Worm (Caenorhabditis elegans): ENCODE data around the gene ZK1098.9.

ZK1098.9 gene

ce11 chrIII:9570869-9571268, 26.6 kb downstream of the ZK1098.9 start:
- TF ChIP-seq zip-8 (tag; optimal IDR thresholded peaks at IDR 0.05) (no peak), lsy-2 (tag; optimal IDR thresholded peaks at IDR 0.05) (no peak), drap-1 (GFP tag; optimal IDR thresholded peaks at IDR 0.05) (no peak), unc-39 (tag; optimal IDR thresholded peaks at IDR 0.05) (no peak), hlh-1 (tag; optimal IDR thresholded peaks at IDR 0.05) (no peak), blmp-1 (tag; optimal IDR thresholded peaks at IDR 0.05) (no peak), mab-5 (tag; optimal IDR thresholded peaks at IDR 0.05) (no peak), lin-13 (tag; optimal IDR thresholded peaks at IDR 0.05) (no peak), snpc-4 (tag; optimal IDR thresholded peaks at IDR 0.05) (no peak), nhr-76 (tag; optimal IDR thresholded peaks at IDR 0.05) (no peak), ham-2 (GFP tag; optimal IDR thresholded peaks at IDR 0.05) (no peak), tbx-8 (GFP tag; optimal IDR thresholded peaks at IDR 0.05) (no peak)

- TF ChIP-seq ces-1 (GFP tag; optimal IDR thresholded peaks at IDR 0.05) (peak; percentile 11), mls-2 (tag; optimal IDR thresholded peaks at IDR 0.05) (no peak), mep-1 (tag; optimal IDR thresholded peaks at IDR 0.05) (peak; percentile 35)
These were observed 36.0 kb downstream of the ZK1098.9 start, which contains the start of gene ced-7 for ce11 chrIII:9580039-9580891. Gene ced-7, minus strand, starts transcription at chrIII:9580089.

- TF ChIP-seq bed-3 (GFP tag; optimal IDR thresholded peaks at IDR 0.05) = no peak
- TF ChIP-seq nhr-237 (tag; optimal IDR thresholded peaks at IDR 0.05) = no peak
- TF ChIP-seq ceh-39 (tag; optimal IDR thresholded peaks at IDR 0.05) = no peak
- TF ChIP-seq ceh-83 (GFP tag; optimal IDR thresholded peaks at IDR 0.05) = no peak
- no peak for TF ChIP-seq zip-8 (tag; optimal IDR thresholded peaks at IDR 0.05)
- no peak for TF ChIP-seq sptf-1 (tag; optimal IDR thresholded peaks at IDR 0.05)
- no peak for TF ChIP-seq lin-32 (GFP tag; optimal IDR thresholded peaks at IDR 0.05)
- no peak for TF ChIP-seq ztf-11 (tag; optimal IDR thresholded peaks at IDR 0.05)
- TF ChIP-seq lin-13 (tag; optimal IDR thresholded peaks at IDR 0.05) = no peak
- no peak for TF ChIP-seq sem-2 (GFP tag; optimal IDR thresholded peaks at IDR 0.05)
- no peak for TF ChIP-seq nhr-28 (tag; optimal IDR thresholded peaks at IDR 0.05)
- TF ChIP-seq elt-1 (tag; optimal IDR thresholded peaks at IDR 0.05; ENCODE audit: borderline replicate concordance, insufficient read depth) = no peak
- no peak for TF ChIP-seq mep-1 (tag; optimal IDR thresholded peaks at IDR 0.05)
- TF ChIP-seq cnd-1 (tag; optimal IDR thresholded peaks at IDR 0.05) = no peak
- TF ChIP-seq ces-1 (GFP tag; optimal IDR thresholded peaks at IDR 0.05) = no peak
- no peak for TF ChIP-seq pha-4 (tag; optimal IDR thresholded peaks at IDR 0.05)
- no peak for TF ChIP-seq lsy-2 (tag; optimal IDR thresholded peaks at IDR 0.05)
These were observed 38.0 kb downstream of the ZK1098.9 start, which contains the start of gene C48B4.3 for ce11 chrIII:9582240-9582639. Gene C48B4.3, minus strand, starts transcription at chrIII:9582388.

ce11 chrIII:9583224-9583623, 39.0 kb downstream of the ZK1098.9 start:
- no peak for TF ChIP-seq unc-62 (GFP tag; optimal IDR thresholded peaks at IDR 0.05)
- TF ChIP-seq tbx-8 (GFP tag; optimal IDR thresholded peaks at IDR 0.05) = no peak
- peak; percentile 89 for TF ChIP-seq ces-1 (GFP tag; optimal IDR thresholded peaks at IDR 0.05)

ce11 chrIII:9585314-9585713, 41.1 kb downstream of the ZK1098.9 start:
- no peak for TF ChIP-seq flh-1 (GFP tag; optimal IDR thresholded peaks at IDR 0.05)
- TF ChIP-seq ces-1 (GFP tag; optimal IDR thresholded peaks at IDR 0.05) = peak; percentile 98

ce11 chrIII:9590212-9590611, 46.0 kb downstream of the ZK1098.9 start:
- TF ChIP-seq unc-39 (tag; optimal IDR thresholded peaks at IDR 0.05) = no peak
- TF ChIP-seq snpc-4 (tag; optimal IDR thresholded peaks at IDR 0.05) = no peak
- no peak for TF ChIP-seq mab-5 (tag; optimal IDR thresholded peaks at IDR 0.05)
- TF ChIP-seq nhr-2 (tag; optimal IDR thresholded peaks at IDR 0.05) = no peak
- TF ChIP-seq bed-3 (GFP tag; optimal IDR thresholded peaks at IDR 0.05) = no peak
- no peak for TF ChIP-seq blmp-1 (tag; optimal IDR thresholded peaks at IDR 0.05)
- no peak for TF ChIP-seq nhr-76 (tag; optimal IDR thresholded peaks at IDR 0.05)
- TF ChIP-seq sem-2 (GFP tag; optimal IDR thresholded peaks at IDR 0.05) = no peak
- no peak for TF ChIP-seq ceh-83 (GFP tag; optimal IDR thresholded peaks at IDR 0.05)
- TF ChIP-seq ham-2 (GFP tag; optimal IDR thresholded peaks at IDR 0.05) = no peak
- TF ChIP-seq elt-1 (tag; optimal IDR thresholded peaks at IDR 0.05; ENCODE audit: borderline replicate concordance, insufficient read depth) = no peak
- TF ChIP-seq ces-1 (GFP tag; optimal IDR thresholded peaks at IDR 0.05) = no peak
- TF ChIP-seq cnd-1 (tag; optimal IDR thresholded peaks at IDR 0.05) = no peak
- TF ChIP-seq M03D4.4 (tag; optimal IDR thresholded peaks at IDR 0.05) = no peak
- TF ChIP-seq nhr-28 (tag; optimal IDR thresholded peaks at IDR 0.05) = no peak
- no peak for TF ChIP-seq lin-32 (GFP tag; optimal IDR thresholded peaks at IDR 0.05)
